Worm (Caenorhabditis elegans) whole organism, L1 larva: ENCODE measurements around the gene Y47D3A.31.
A peak's percentile ranks its signal among the peaks of the same experiment; 100 is the strongest.

Experiments used
- C04F5.9 ChIP-seq: sonication (generic microtip); optimal IDR thresholded peaks from 2 replicates; lab custom pipeline; 2016; ENCODE audit warnings: missing genetic modification characterization, missing compliant biosample characterization
- C16A3.4 ChIP-seq: fragments of 150-350 bp; optimal IDR thresholded peaks from 2 replicates; lab custom pipeline; 2014; ENCODE audit warnings: missing biosample characterization, missing genetic modification characterization
- C34B4.2 ChIP-seq: sonication (generic microtip); optimal IDR thresholded peaks from 2 replicates; lab custom pipeline; 2017; ENCODE audit warnings: mild to moderate bottlenecking, missing genetic modification characterization, missing compliant biosample characterization
- F16B12.6 ChIP-seq: fragments of 150-350 bp; optimal IDR thresholded peaks from 2 replicates; lab custom pipeline; 2014; ENCODE audit warnings: missing biosample characterization, missing genetic modification characterization
- alr-1 ChIP-seq: fragments of 200-800 bp; sonication (Bioruptor generic); optimal IDR thresholded peaks from 2 replicates; lab custom pipeline; 2018; ENCODE audit warnings: borderline replicate concordance, mild to moderate bottlenecking, missing genetic modification characterization, missing compliant biosample characterization
- aly-2 ChIP-seq: fragments of 150-350 bp; optimal IDR thresholded peaks from 2 replicates; lab custom pipeline; 2014; ENCODE audit warnings: missing biosample characterization, missing genetic modification characterization
- ceh-63 ChIP-seq: fragments of 200-800 bp; sonication (Bioruptor generic); optimal IDR thresholded peaks from 2 replicates; lab custom pipeline; 2018; ENCODE audit warnings: mild to moderate bottlenecking, missing genetic modification characterization, missing compliant biosample characterization
- ceh-90 ChIP-seq: sonication (generic microtip); optimal IDR thresholded peaks from 2 replicates; lab custom pipeline; 2016; ENCODE audit warnings: missing genetic modification characterization, missing compliant biosample characterization
- ces-1 ChIP-seq: fragments of 150-350 bp; optimal IDR thresholded peaks from 2 replicates; lab custom pipeline; 2014; ENCODE audit warnings: missing biosample characterization, missing genetic modification reagents, missing genetic modification characterization
- dsc-1 ChIP-seq: sonication (generic microtip); optimal IDR thresholded peaks from 2 replicates; lab custom pipeline; 2016; ENCODE audit warnings: mild to moderate bottlenecking, missing genetic modification characterization, missing compliant biosample characterization
- efl-3 ChIP-seq: fragments of 200-800 bp; sonication (Bioruptor generic); optimal IDR thresholded peaks from 2 replicates; lab custom pipeline; 2018; ENCODE audit warnings: mild to moderate bottlenecking, missing genetic modification characterization, missing compliant biosample characterization
- egl-13 ChIP-seq: sonication (generic microtip); optimal IDR thresholded peaks from 2 replicates; lab custom pipeline; 2016; ENCODE audit warnings: missing genotype, missing genetic modification reagents, missing genetic modification characterization, missing compliant biosample characterization
- egl-27 ChIP-seq, 2 experiments: fragments of 150-350 bp in 1 of 2; sonication (generic microtip); optimal IDR thresholded peaks; 3 replicates each; lab custom pipeline; 2017 to 2018; ENCODE audit warnings: missing biosample characterization in 2 of 2, missing genetic modification characterization in 2 of 2, missing genetic modification reagents in 2 of 2
- elt-2 ChIP-seq: sonication (generic microtip); optimal IDR thresholded peaks from 2 replicates; lab custom pipeline; 2016; ENCODE audit warnings: missing genetic modification characterization, mild to moderate bottlenecking, inconsistent platforms, missing compliant biosample characterization, missing genetic modification reagents
- elt-3 ChIP-seq, 6 experiments: fragments of 150-350 bp in 1 of 6; sonication (generic microtip); optimal IDR thresholded peaks; 2 replicates each; lab custom pipeline; 2017 to 2018; ENCODE audit warnings: missing biosample characterization in 6 of 6, missing genetic modification characterization in 6 of 6, inconsistent platforms in 1 of 6
- ets-5 ChIP-seq: fragments of 200-800 bp; sonication (Bioruptor generic); IDR thresholded peaks from 2 replicates; pipeline ENCODE4 v1.3.6; 2022; ENCODE audit warnings: missing genetic modification characterization, missing compliant biosample characterization
- fkh-4 ChIP-seq: sonication (generic microtip); optimal IDR thresholded peaks from 2 replicates; lab custom pipeline; 2016; ENCODE audit warnings: missing compliant biosample characterization, missing genetic modification characterization, borderline replicate concordance
- hlh-17 ChIP-seq: fragments of 200-800 bp; sonication (Bioruptor generic); optimal IDR thresholded peaks from 2 replicates; lab custom pipeline; 2018; ENCODE audit warnings: missing genetic modification characterization, mild to moderate bottlenecking, missing compliant biosample characterization, moderate library complexity, borderline replicate concordance
- hlh-4 ChIP-seq: sonication (generic microtip); optimal IDR thresholded peaks from 2 replicates; lab custom pipeline; 2016; ENCODE audit warnings: mild to moderate bottlenecking, missing genetic modification characterization, missing compliant biosample characterization
- irx-1 ChIP-seq: sonication (generic microtip); optimal IDR thresholded peaks from 2 replicates; lab custom pipeline; 2016; ENCODE audit warnings: missing genetic modification characterization, missing compliant biosample characterization
- jun-1 ChIP-seq: fragments of 150-350 bp; optimal IDR thresholded peaks from 2 replicates; lab custom pipeline; 2014; ENCODE audit warnings: missing biosample characterization, missing genetic modification reagents, missing genetic modification characterization
- lin-14 ChIP-seq: fragments of 200-800 bp; sonication (Bioruptor generic); optimal IDR thresholded peaks from 2 replicates; lab custom pipeline; 2018; ENCODE audit warnings: mild to moderate bottlenecking, missing genetic modification characterization, moderate library complexity, missing compliant biosample characterization
- lin-15B ChIP-seq: fragments of 150-350 bp; sonication (generic microtip); optimal IDR thresholded peaks from 3 replicates; lab custom pipeline; 2014; ENCODE audit warnings: missing biosample characterization, missing genetic modification characterization
- lin-39 ChIP-seq: fragments of 150-350 bp; optimal IDR thresholded peaks from 2 replicates; lab custom pipeline; 2014; ENCODE audit warnings: missing biosample characterization, missing genetic modification reagents, missing genetic modification characterization
- lir-3 ChIP-seq: sonication (generic microtip); optimal IDR thresholded peaks from 2 replicates; lab custom pipeline; 2016; ENCODE audit warnings: mild to moderate bottlenecking, missing genetic modification characterization, moderate library complexity, missing compliant biosample characterization; ENCODE audit not compliant: poor library complexity
- lsy-2 ChIP-seq, 2 experiments: fragments of 150-350 bp; optimal IDR thresholded peaks; 2 replicates each; lab custom pipeline; 2014; ENCODE audit warnings: missing biosample characterization in 2 of 2, missing genetic modification characterization in 2 of 2
- mab-9 ChIP-seq: fragments of 200-800 bp; sonication (Bioruptor generic); IDR thresholded peaks from 2 replicates; pipeline ENCODE4 v1.3.6; 2022; ENCODE audit warnings: missing genetic modification reagents, missing genetic modification characterization, missing compliant biosample characterization
- mdl-1 ChIP-seq, 2 experiments: fragments of 150-350 bp; optimal IDR thresholded peaks; 2 replicates each; lab custom pipeline; 2014 to 2017; ENCODE audit warnings: missing biosample characterization in 2 of 2, missing genetic modification characterization in 2 of 2, inconsistent platforms in 1 of 2
- mef-2 ChIP-seq: fragments of 150-350 bp; optimal IDR thresholded peaks from 2 replicates; lab custom pipeline; 2014; ENCODE audit warnings: missing biosample characterization, missing genetic modification characterization
- mep-1 ChIP-seq: fragments of 150-350 bp; optimal IDR thresholded peaks from 2 replicates; lab custom pipeline; 2014; ENCODE audit warnings: missing biosample characterization, missing genetic modification characterization
- nhr-12 ChIP-seq: sonication (generic microtip); optimal IDR thresholded peaks from 2 replicates; lab custom pipeline; 2017; ENCODE audit warnings: missing biosample characterization, missing genetic modification characterization
- nhr-19 ChIP-seq: fragments of 200-800 bp; sonication (Bioruptor generic); conservative IDR thresholded peaks from 2 replicates; pipeline ENCODE4 v1.3.6; 2022; ENCODE audit warnings: missing genetic modification characterization, missing compliant biosample characterization
- nhr-237 ChIP-seq: fragments of 150-350 bp; optimal IDR thresholded peaks from 2 replicates; lab custom pipeline; 2014; ENCODE audit warnings: missing biosample characterization, missing genetic modification characterization
- nhr-47 ChIP-seq: sonication (generic microtip); optimal IDR thresholded peaks from 2 replicates; lab custom pipeline; 2016; ENCODE audit warnings: mild to moderate bottlenecking, missing genetic modification characterization, moderate library complexity, missing compliant biosample characterization
- nhr-76 ChIP-seq: sonication (generic microtip); optimal IDR thresholded peaks from 2 replicates; lab custom pipeline; 2017; ENCODE audit warnings: missing biosample characterization, missing genetic modification characterization
- nhr-84 ChIP-seq: sonication (generic microtip); optimal IDR thresholded peaks from 2 replicates; lab custom pipeline; 2017; ENCODE audit warnings: missing biosample characterization, missing genetic modification characterization
- nhr-85 ChIP-seq: sonication (generic microtip); peaks from one replicate; lab custom pipeline; 2016; ENCODE audit warnings: missing genetic modification characterization, inconsistent platforms, missing compliant biosample characterization
- nhr-90 ChIP-seq: sonication (generic microtip); optimal IDR thresholded peaks from 2 replicates; lab custom pipeline; 2016; ENCODE audit warnings: mild to moderate bottlenecking, missing genetic modification characterization, missing compliant biosample characterization; ENCODE audit not compliant: poor library complexity
- pax-3 ChIP-seq: fragments of 200-800 bp; sonication (Bioruptor generic); optimal IDR thresholded peaks from 2 replicates; lab custom pipeline; 2018; ENCODE audit warnings: mild to moderate bottlenecking, missing genetic modification characterization, moderate library complexity, missing compliant biosample characterization
- rnt-1 ChIP-seq: sonication (generic microtip); optimal IDR thresholded peaks from 2 replicates; lab custom pipeline; 2016; ENCODE audit warnings: mild to moderate bottlenecking, missing genetic modification characterization, moderate library complexity, missing compliant biosample characterization
- skn-1 ChIP-seq: fragments of 150-350 bp; optimal IDR thresholded peaks from 2 replicates; lab custom pipeline; 2014; ENCODE audit warnings: missing biosample characterization, missing genetic modification characterization
- snu-23 ChIP-seq: sonication (generic microtip); optimal IDR thresholded peaks from 2 replicates; lab custom pipeline; 2016; ENCODE audit warnings: missing genetic modification characterization, missing compliant biosample characterization
- sox-4 ChIP-seq: sonication (generic microtip); optimal IDR thresholded peaks from 2 replicates; lab custom pipeline; 2016; ENCODE audit warnings: missing genetic modification characterization, missing compliant biosample characterization
- sup-37 ChIP-seq: fragments of 200-800 bp; sonication (Bioruptor generic); optimal IDR thresholded peaks from 2 replicates; lab custom pipeline; 2018; ENCODE audit warnings: mild to moderate bottlenecking, missing genetic modification characterization, missing compliant biosample characterization
- tlp-1 ChIP-seq: fragments of 150-350 bp; optimal IDR thresholded peaks from 2 replicates; lab custom pipeline; 2014; ENCODE audit warnings: missing biosample characterization, missing genetic modification characterization
- unc-130 ChIP-seq: fragments of 150-350 bp; optimal IDR thresholded peaks from 2 replicates; lab custom pipeline; 2017; ENCODE audit warnings: missing biosample characterization, missing genetic modification characterization, inconsistent platforms
- unc-30 ChIP-seq: sonication (generic microtip); optimal IDR thresholded peaks from 2 replicates; lab custom pipeline; 2017; ENCODE audit warnings: missing biosample characterization, missing genetic modification characterization
- unc-86 ChIP-seq: sonication (generic microtip); optimal IDR thresholded peaks from 2 replicates; lab custom pipeline; 2016; ENCODE audit warnings: missing genetic modification characterization, missing compliant biosample characterization
- xbp-1 ChIP-seq: sonication (generic microtip); optimal IDR thresholded peaks from 2 replicates; lab custom pipeline; 2016; ENCODE audit warnings: missing genetic modification characterization, missing compliant biosample characterization
- zip-4 ChIP-seq: fragments of 200-800 bp; sonication (Bioruptor generic); optimal IDR thresholded peaks from 2 replicates; lab custom pipeline; 2018; ENCODE audit warnings: mild to moderate bottlenecking, missing genetic modification characterization, moderate library complexity, missing compliant biosample characterization
- ztf-4 ChIP-seq: fragments of 150-350 bp; optimal IDR thresholded peaks from 2 replicates; lab custom pipeline; 2014; ENCODE audit warnings: missing biosample characterization, missing genetic modification characterization

Gene Y47D3A.31

ce11 chrIII:11119176-11119853 lies 37.7 kb downstream of the Y47D3A.31 start, which contains the start of the genes sup-35 and Y48A6C.4:
sup-35 (minus strand) TSS chrIII:11119226.
Y48A6C.4 (plus strand) TSS chrIII:11119803.
- TF ChIP-seq mep-1 (peak; percentile 93), ets-5 (GFP tag; lab: Robert Waterston, UW) (no peak), mdl-1 (tag; optimal IDR thresholded peaks at IDR 0.05; lab: Kevin White, UChicago) (peak in 1 of 2 experiments; percentile 66), fkh-4 (tag; lab: Kevin White, UChicago) (peak; percentile 85), ceh-90 (peak; percentile 80), alr-1 (tag; lab: Kevin White, UChicago) (no peak), sox-4 (tag; lab: Kevin White, UChicago) (peak; percentile 92), lsy-2 (tag; optimal IDR thresholded peaks at IDR 0.05; lab: Kevin White, UChicago) (peak; percentile 85 to 90), rnt-1 (tag; lab: Kevin White, UChicago) (peak; percentile 91), elt-3 (tag; optimal IDR thresholded peaks at IDR 0.05; lab: Kevin White, UChicago) (peak in 2 of 6 experiments; percentile 47 to 56), ces-1 (GFP tag; lab: Kevin White, UChicago) (no peak), lin-39 (tag; lab: Kevin White, UChicago) (peak; percentile 13), elt-2 (tag; lab: Kevin White, UChicago) (peak; percentile 40), efl-3 (GFP tag; lab: Kevin White, UChicago) (peak; percentile 63), hlh-4 (tag; lab: Kevin White, UChicago) (peak; percentile 63), tlp-1 (no peak), lin-15B (tag; lab: Kevin White, UChicago) (peak; percentile 88), egl-27 (tag; optimal IDR thresholded peaks at IDR 0.05; lab: Kevin White, UChicago) (no peak), aly-2 (tag; lab: Kevin White, UChicago) (peak; percentile 71), nhr-12 (no peak), snu-23 (GFP tag; lab: Kevin White, UChicago) (peak; percentile 96), ceh-63 (GFP tag; lab: Kevin White, UChicago) (peak; percentile 87), C16A3.4 (tag; lab: Kevin White, UChicago) (peak; percentile 91), unc-86 (peak; percentile 89), sup-37 (peak; percentile 42), C04F5.9 (tag; lab: Kevin White, UChicago) (peak; percentile 76), mab-9 (GFP tag; lab: Robert Waterston, UW) (peak; percentile 77), hlh-17 (GFP tag; lab: Kevin White, UChicago) (no peak), mef-2 (tag; lab: Kevin White, UChicago) (no peak), lin-14 (peak; percentile 90), lir-3 (tag; lab: Kevin White, UChicago) (peak; percentile 93), nhr-19 (GFP tag; lab: Robert Waterston, UW) (peak; percentile 78), unc-30 (tag; lab: Kevin White, UChicago) (no peak), irx-1 (tag; lab: Kevin White, UChicago) (peak; percentile 53), xbp-1 (peak; percentile 91), nhr-84 (tag; lab: Kevin White, UChicago) (no peak), nhr-47 (tag; lab: Kevin White, UChicago) (peak; percentile 94), nhr-76 (no peak), F16B12.6 (tag; lab: Kevin White, UChicago) (peak; percentile 57), ztf-4 (no peak), skn-1 (tag; lab: Kevin White, UChicago) (peak; percentile 70), dsc-1 (peak; percentile 86), jun-1 (tag; lab: Kevin White, UChicago) (peak; percentile 78), nhr-90 (tag; lab: Kevin White, UChicago) (peak; percentile 95), unc-130 (tag; lab: Kevin White, UChicago) (peak; percentile 95), C34B4.2 (tag; lab: Kevin White, UChicago) (no peak), zip-4 (GFP tag; lab: Kevin White, UChicago) (peak; percentile 33), pax-3 (tag; lab: Kevin White, UChicago) (peak; percentile 95), egl-13 (tag; lab: Kevin White, UChicago) (peak; percentile 91), nhr-237 (tag; lab: Kevin White, UChicago) (peak; percentile 66), nhr-85 (tag; lab: Kevin White, UChicago) (peak; percentile 93)
